Worm (Caenorhabditis elegans): ENCODE results near the gene F20H11.4.

Gene F20H11.4

DNA sequence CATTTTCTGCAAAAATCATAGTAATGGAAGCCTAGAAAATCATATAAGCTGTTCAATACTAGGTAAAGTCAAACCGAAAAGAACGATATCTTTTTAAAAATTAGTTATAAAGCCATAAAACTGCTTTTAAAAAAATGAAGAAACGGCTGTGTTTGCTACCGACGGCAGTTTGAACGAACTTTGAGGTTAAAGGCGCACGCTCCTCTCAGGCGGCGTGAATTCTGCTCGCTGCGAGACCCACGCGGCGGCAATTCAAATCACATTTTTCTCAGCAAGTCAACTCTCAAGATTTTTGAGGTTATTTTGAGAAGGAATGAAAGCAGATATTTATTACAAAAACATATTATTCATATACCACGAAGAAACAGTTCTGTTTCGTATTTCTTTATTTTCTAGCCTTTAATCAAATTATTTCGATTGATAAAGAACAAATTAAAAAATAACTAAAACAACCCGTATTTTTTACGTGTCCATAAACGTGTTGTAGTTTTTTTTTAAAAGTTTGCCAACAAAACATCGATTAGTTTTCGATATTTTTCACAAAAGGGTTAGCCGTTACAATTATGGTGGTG lies at the start of gene F20H11.4, which contains the start of gene mdh-2:
Gene F20H11.4, plus strand, starts transcription at position 522 of the 572 bp plus-strand sequence.
Gene mdh-2, minus strand, starts transcription at position 6 of the 572 bp plus-strand sequence.
- TF ChIP-seq flt-1 (GFP tag; IDR thresholded peaks at IDR 0.05) (no peak), aly-1 (tag; optimal IDR thresholded peaks at IDR 0.05) (no peak), sea-1 (GFP tag; conservative IDR thresholded peaks at IDR 0.05) (no peak), pes-1 (GFP tag; IDR thresholded peaks at IDR 0.05) (no peak), hmbx-1 (tag; optimal IDR thresholded peaks at IDR 0.05) (no peak), F13C5.2 (tag; optimal IDR thresholded peaks at IDR 0.05) (no peak), scrt-1 (GFP tag; IDR thresholded peaks at IDR 0.05) (no peak), ama-1 (optimal IDR thresholded peaks at IDR 0.05) (no peak), tbx-11 (GFP tag; IDR thresholded peaks at IDR 0.05) (no peak), tra-4 (tag; optimal IDR thresholded peaks at IDR 0.05) (no peak), ets-7 (tag; optimal IDR thresholded peaks at IDR 0.05) (no peak), ceh-36 (tag; optimal IDR thresholded peaks at IDR 0.05) (no peak), hnd-1 (tag; optimal IDR thresholded peaks at IDR 0.05) (no peak), B0310.2 (tag; optimal IDR thresholded peaks at IDR 0.05) (no peak)

DNA sequence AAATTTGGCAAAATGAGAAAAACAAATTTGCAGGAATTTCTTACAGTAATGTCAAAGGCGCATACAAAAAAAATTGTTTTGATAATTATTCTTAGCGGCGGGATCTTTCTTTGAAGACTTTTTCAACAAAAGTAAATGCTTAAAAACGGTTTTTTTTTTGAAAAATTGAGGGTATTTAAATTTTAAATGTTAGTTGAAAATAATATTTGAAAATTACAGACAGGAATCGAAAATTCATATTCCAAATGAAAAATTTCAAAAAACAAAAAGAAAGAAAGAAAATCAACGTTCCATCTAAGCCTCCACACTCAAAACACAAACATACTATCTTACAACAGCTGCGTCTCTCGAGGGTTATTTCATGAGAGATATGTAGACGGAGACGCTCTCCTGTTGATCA lies 31.3 kb upstream of the F20H11.4 start:
- TF ChIP-seq flt-1 (GFP tag; IDR thresholded peaks at IDR 0.05): no peak
- TF ChIP-seq ceh-13 (GFP tag; optimal IDR thresholded peaks at IDR 0.05): no peak
- no peak for TF ChIP-seq ets-7 (tag; optimal IDR thresholded peaks at IDR 0.05)
- no peak for TF ChIP-seq tra-4 (tag; optimal IDR thresholded peaks at IDR 0.05)
- no peak for TF ChIP-seq B0310.2 (tag; optimal IDR thresholded peaks at IDR 0.05)
- TF ChIP-seq ceh-36 (tag; optimal IDR thresholded peaks at IDR 0.05): no peak
- TF ChIP-seq tbx-37 (GFP tag; conservative IDR thresholded peaks at IDR 0.05): no peak
- TF ChIP-seq F13C5.2 (tag; optimal IDR thresholded peaks at IDR 0.05): no peak
- TF ChIP-seq tbx-11 (GFP tag; IDR thresholded peaks at IDR 0.05): no peak

DNA sequence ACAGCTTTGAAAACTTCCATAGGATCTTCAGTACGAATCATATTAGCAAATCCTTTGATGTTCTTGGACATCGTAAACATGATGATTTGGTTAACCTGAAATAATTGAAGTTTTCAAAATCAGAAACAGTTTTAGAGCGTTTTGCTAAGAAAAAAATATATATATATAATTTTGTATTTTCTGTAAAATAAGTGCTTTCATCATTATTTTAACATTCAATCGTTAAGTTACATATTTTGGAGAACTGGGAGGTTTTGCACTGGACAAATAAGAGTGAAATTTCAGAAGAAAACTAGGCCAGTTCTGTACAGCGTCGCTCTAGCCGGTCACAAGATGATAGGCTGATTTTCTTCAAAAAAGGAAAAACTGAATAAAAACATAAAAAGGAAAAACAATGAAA lies 29.9 kb upstream of the F20H11.4 start, which contains the start of gene F27B3.6:
Gene F27B3.6, minus strand, starts transcription at position 101 of the 400 bp plus-strand sequence.
- TF ChIP-seq scrt-1 (GFP tag; IDR thresholded peaks at IDR 0.05) (no peak), ets-7 (tag; optimal IDR thresholded peaks at IDR 0.05) (no peak), F13C5.2 (tag; optimal IDR thresholded peaks at IDR 0.05) (no peak), ceh-36 (tag; optimal IDR thresholded peaks at IDR 0.05) (no peak), B0310.2 (tag; optimal IDR thresholded peaks at IDR 0.05) (no peak), hnd-1 (tag; optimal IDR thresholded peaks at IDR 0.05) (no peak), ama-1 (optimal IDR thresholded peaks at IDR 0.05) (no peak), aly-1 (tag; optimal IDR thresholded peaks at IDR 0.05) (no peak), hmg-4 (GFP tag; optimal IDR thresholded peaks at IDR 0.05) (no peak), ceh-13 (GFP tag; optimal IDR thresholded peaks at IDR 0.05) (no peak), tbx-11 (GFP tag; IDR thresholded peaks at IDR 0.05) (no peak), tra-4 (tag; optimal IDR thresholded peaks at IDR 0.05) (no peak), flt-1 (GFP tag; IDR thresholded peaks at IDR 0.05) (no peak), hmbx-1 (tag; optimal IDR thresholded peaks at IDR 0.05) (no peak), pes-1 (GFP tag; IDR thresholded peaks at IDR 0.05) (no peak), sea-1 (GFP tag; conservative IDR thresholded peaks at IDR 0.05) (no peak)

DNA sequence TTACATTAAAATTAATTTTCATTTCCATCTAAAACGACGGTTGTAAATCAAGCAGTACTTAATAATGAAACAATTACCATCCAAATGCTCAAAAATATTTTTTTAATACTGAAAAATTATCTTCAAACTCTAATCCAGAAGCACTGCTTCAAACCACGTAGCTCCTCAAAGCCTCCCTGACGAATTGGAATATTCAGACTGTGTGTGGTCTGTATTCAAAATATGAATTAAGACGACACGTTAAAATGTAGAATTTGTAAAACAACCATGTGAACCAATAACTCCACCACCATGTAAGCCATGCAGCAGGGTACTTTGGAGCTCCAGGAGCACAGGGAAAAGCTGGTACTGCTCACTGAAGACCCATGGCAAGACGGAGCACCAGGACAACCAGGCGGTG lies 29.0 kb upstream of the F20H11.4 start, which contains the start of gene F27B3.8:
Gene F27B3.8, plus strand, starts transcription at position 301 of the 400 bp plus-strand sequence.
- TF ChIP-seq hmbx-1 (tag; optimal IDR thresholded peaks at IDR 0.05) (no peak), ceh-13 (GFP tag; optimal IDR thresholded peaks at IDR 0.05) (no peak), ama-1 (optimal IDR thresholded peaks at IDR 0.05) (no peak), B0310.2 (tag; optimal IDR thresholded peaks at IDR 0.05) (no peak), hmg-4 (GFP tag; optimal IDR thresholded peaks at IDR 0.05) (no peak), scrt-1 (GFP tag; IDR thresholded peaks at IDR 0.05) (no peak), tbx-11 (GFP tag; IDR thresholded peaks at IDR 0.05) (no peak), sea-1 (GFP tag; conservative IDR thresholded peaks at IDR 0.05) (no peak), hnd-1 (tag; optimal IDR thresholded peaks at IDR 0.05) (no peak), ets-7 (tag; optimal IDR thresholded peaks at IDR 0.05) (no peak), tbx-37 (GFP tag; conservative IDR thresholded peaks at IDR 0.05) (no peak)

DNA sequence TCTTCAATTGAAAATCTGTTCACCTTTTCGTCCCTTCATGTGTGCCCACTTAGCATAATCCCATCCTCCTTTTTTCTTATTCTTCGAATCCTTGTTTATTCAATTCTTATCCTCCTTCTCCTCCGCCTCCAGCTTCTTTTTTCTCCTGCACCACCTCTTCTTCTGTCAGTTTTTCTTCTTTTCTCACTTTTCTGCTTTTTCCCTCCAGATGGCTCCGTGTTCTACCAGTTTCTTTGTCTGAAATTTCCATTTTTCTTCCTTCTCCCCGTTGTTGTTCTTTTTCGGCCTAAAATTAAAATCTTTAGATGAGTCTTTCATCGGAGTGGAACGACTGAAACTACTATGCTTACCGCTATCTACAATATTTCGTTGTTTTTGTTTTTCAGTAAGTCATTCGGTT lies 26.8 kb upstream of the F20H11.4 start, which contains the start of gene acr-21:
Gene acr-21, plus strand, starts transcription at position 301 of the 400 bp plus-strand sequence.
- no peak for TF ChIP-seq ets-7 (tag; optimal IDR thresholded peaks at IDR 0.05)
- TF ChIP-seq hmg-4 (GFP tag; optimal IDR thresholded peaks at IDR 0.05): no peak
- TF ChIP-seq tra-4 (tag; optimal IDR thresholded peaks at IDR 0.05): no peak
- TF ChIP-seq flt-1 (GFP tag; IDR thresholded peaks at IDR 0.05): no peak
- TF ChIP-seq sea-1 (GFP tag; conservative IDR thresholded peaks at IDR 0.05): no peak
- no peak for TF ChIP-seq B0310.2 (tag; optimal IDR thresholded peaks at IDR 0.05)
- no peak for TF ChIP-seq scrt-1 (GFP tag; IDR thresholded peaks at IDR 0.05)
- no peak for TF ChIP-seq F13C5.2 (tag; optimal IDR thresholded peaks at IDR 0.05)
- TF ChIP-seq pes-1 (GFP tag; IDR thresholded peaks at IDR 0.05): no peak
- no peak for TF ChIP-seq aly-1 (tag; optimal IDR thresholded peaks at IDR 0.05)
- no peak for TF ChIP-seq hmbx-1 (tag; optimal IDR thresholded peaks at IDR 0.05)
- TF ChIP-seq tbx-37 (GFP tag; conservative IDR thresholded peaks at IDR 0.05): no peak
- TF ChIP-seq hnd-1 (tag; optimal IDR thresholded peaks at IDR 0.05): no peak
- TF ChIP-seq tbx-11 (GFP tag; IDR thresholded peaks at IDR 0.05): no peak

DNA sequence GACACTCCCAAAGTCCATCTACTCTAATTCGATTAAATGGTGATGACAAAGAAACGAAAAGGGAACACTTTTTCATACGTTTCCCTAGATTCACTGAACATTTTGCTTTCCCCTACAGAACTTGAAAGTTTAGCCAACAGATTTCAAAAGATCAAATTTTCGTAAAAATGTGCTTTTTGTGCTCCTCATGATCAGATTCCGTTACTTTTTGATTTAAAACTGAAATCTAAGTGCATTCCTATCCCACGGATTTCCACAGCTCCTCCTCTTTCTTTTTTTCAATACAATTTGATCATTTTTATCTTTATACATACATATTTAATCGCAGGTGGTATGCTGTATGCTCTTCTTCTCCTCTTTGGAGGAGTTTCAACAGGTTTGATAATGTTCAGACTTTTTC lies 20.9 kb upstream of the F20H11.4 start, which contains the start of gene ddo-3:
Gene ddo-3, plus strand, starts transcription at position 301 of the 400 bp plus-strand sequence.
- TF ChIP-seq hnd-1 (tag; optimal IDR thresholded peaks at IDR 0.05) (no peak), tra-4 (tag; optimal IDR thresholded peaks at IDR 0.05) (no peak), sea-1 (GFP tag; conservative IDR thresholded peaks at IDR 0.05) (no peak), aly-1 (tag; optimal IDR thresholded peaks at IDR 0.05) (no peak), ets-7 (tag; optimal IDR thresholded peaks at IDR 0.05) (no peak), ama-1 (optimal IDR thresholded peaks at IDR 0.05) (no peak), tbx-11 (GFP tag; IDR thresholded peaks at IDR 0.05) (no peak), hmg-4 (GFP tag; optimal IDR thresholded peaks at IDR 0.05) (no peak), pes-1 (GFP tag; IDR thresholded peaks at IDR 0.05) (no peak)

DNA sequence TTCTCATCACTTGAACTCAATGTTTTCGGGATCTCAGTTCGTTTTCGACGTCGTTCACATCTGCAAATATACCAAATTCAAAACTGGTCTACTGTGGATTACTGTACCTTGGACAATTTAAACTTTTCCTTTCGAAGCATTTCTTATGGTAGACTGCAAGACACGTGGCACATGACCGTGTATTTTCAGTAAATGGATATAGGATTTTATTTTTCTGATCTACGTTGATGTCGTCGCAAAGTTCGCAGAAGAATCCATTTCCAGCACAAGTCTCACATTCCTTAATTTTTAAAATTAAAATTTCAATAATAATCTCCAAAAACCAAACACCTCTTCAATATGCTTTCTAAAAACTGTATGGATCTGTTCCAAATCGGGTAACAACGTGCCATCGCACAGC lies 18.9 kb upstream of the F20H11.4 start:
- no peak for TF ChIP-seq hmg-4 (GFP tag; optimal IDR thresholded peaks at IDR 0.05)
- TF ChIP-seq tbx-37 (GFP tag; conservative IDR thresholded peaks at IDR 0.05): no peak
- no peak for TF ChIP-seq F13C5.2 (tag; optimal IDR thresholded peaks at IDR 0.05)
- no peak for TF ChIP-seq flt-1 (GFP tag; IDR thresholded peaks at IDR 0.05)
- TF ChIP-seq ets-7 (tag; optimal IDR thresholded peaks at IDR 0.05): no peak
- no peak for TF ChIP-seq tra-4 (tag; optimal IDR thresholded peaks at IDR 0.05)
- no peak for TF ChIP-seq ceh-36 (tag; optimal IDR thresholded peaks at IDR 0.05)
- TF ChIP-seq ama-1 (optimal IDR thresholded peaks at IDR 0.05): no peak
- no peak for TF ChIP-seq pes-1 (GFP tag; IDR thresholded peaks at IDR 0.05)
